Worm (Caenorhabditis elegans) whole organism, mixed stage, embryonic: ENCODE results near the gene K04C2.8.

Experiments used
- M03D4.4 ChIP-seq: sonication (generic microtip); optimal IDR thresholded peaks from 2 replicates; lab custom pipeline; 2017; ENCODE audit warnings: mild to moderate bottlenecking, missing genetic modification characterization, missing compliant biosample characterization
- bed-3 ChIP-seq: fragments of 200-800 bp; sonication (Bioruptor generic); optimal IDR thresholded peaks from 3 replicates; lab custom pipeline; 2018; ENCODE audit warnings: mild to moderate bottlenecking, missing genetic modification characterization, moderate library complexity, missing compliant biosample characterization
- blmp-1 ChIP-seq: fragments of 150-350 bp; optimal IDR thresholded peaks from 2 replicates; lab custom pipeline; 2014; ENCODE audit warnings: missing biosample characterization, missing genetic modification characterization
- ceh-39 ChIP-seq: fragments of 150-350 bp; optimal IDR thresholded peaks from 2 replicates; lab custom pipeline; 2014; ENCODE audit warnings: missing biosample characterization, missing genetic modification characterization
- ceh-43 ChIP-seq: fragments of 200-800 bp; sonication (Bioruptor generic); optimal IDR thresholded peaks from 2 replicates; lab custom pipeline; 2018; ENCODE audit warnings: mild to moderate bottlenecking, missing genetic modification characterization, moderate library complexity, missing compliant biosample characterization
- ceh-83 ChIP-seq: fragments of 200-800 bp; sonication (Bioruptor generic); optimal IDR thresholded peaks from 2 replicates; lab custom pipeline; 2018; ENCODE audit warnings: mild to moderate bottlenecking, missing genetic modification characterization, missing compliant biosample characterization
- ces-1 ChIP-seq: fragments of 150-350 bp; optimal IDR thresholded peaks from 2 replicates; lab custom pipeline; 2014; ENCODE audit warnings: missing biosample characterization, missing genetic modification reagents, missing genetic modification characterization
- cnd-1 ChIP-seq: fragments of 200-800 bp; sonication (Bioruptor generic); optimal IDR thresholded peaks from 2 replicates; lab custom pipeline; 2018; ENCODE audit warnings: mild to moderate bottlenecking, missing genetic modification characterization, missing compliant biosample characterization
- drap-1 ChIP-seq: fragments of 200-800 bp; sonication (Bioruptor generic); optimal IDR thresholded peaks from 3 replicates; lab custom pipeline; 2018; ENCODE audit warnings: mild to moderate bottlenecking, missing genetic modification characterization, missing compliant biosample characterization
- elt-1 ChIP-seq: sonication (generic microtip); optimal IDR thresholded peaks from 2 replicates; lab custom pipeline; 2017; ENCODE audit warnings: missing genetic modification characterization, mild to moderate bottlenecking, missing compliant biosample characterization, antibody characterized with exemption, moderate library complexity, borderline replicate concordance; ENCODE audit not compliant: insufficient read depth
- flh-1 ChIP-seq: fragments of 200-800 bp; sonication (Bioruptor generic); optimal IDR thresholded peaks from 2 replicates; lab custom pipeline; 2018; ENCODE audit warnings: mild to moderate bottlenecking, missing genetic modification characterization, moderate library complexity, missing compliant biosample characterization
- ham-2 ChIP-seq: fragments of 200-800 bp; sonication (Bioruptor generic); optimal IDR thresholded peaks from 2 replicates; lab custom pipeline; 2018; ENCODE audit warnings: mild to moderate bottlenecking, missing genetic modification characterization, missing compliant biosample characterization
- hlh-1 ChIP-seq: fragments of 150-350 bp; optimal IDR thresholded peaks from 2 replicates; lab custom pipeline; 2014; ENCODE audit warnings: missing biosample characterization, missing genetic modification reagents, missing genetic modification characterization
- lin-13 ChIP-seq: fragments of 150-350 bp; optimal IDR thresholded peaks from 2 replicates; lab custom pipeline; 2014; ENCODE audit warnings: missing biosample characterization, missing genetic modification characterization
- lin-32 ChIP-seq: fragments of 200-800 bp; sonication (Bioruptor generic); optimal IDR thresholded peaks from 2 replicates; lab custom pipeline; 2018; ENCODE audit warnings: mild to moderate bottlenecking, missing genetic modification characterization, missing compliant biosample characterization
- mab-5 ChIP-seq: fragments of 150-350 bp; optimal IDR thresholded peaks from 2 replicates; lab custom pipeline; 2014; ENCODE audit warnings: missing biosample characterization, missing genetic modification characterization
- mep-1 ChIP-seq: fragments of 150-350 bp; optimal IDR thresholded peaks from 2 replicates; lab custom pipeline; 2017; ENCODE audit warnings: missing biosample characterization, missing genetic modification reagents, missing genetic modification characterization, inconsistent platforms
- mls-2 ChIP-seq: sonication (generic microtip); optimal IDR thresholded peaks from 2 replicates; lab custom pipeline; 2016; ENCODE audit warnings: mild to moderate bottlenecking, missing genetic modification characterization, moderate library complexity, missing compliant biosample characterization
- nhr-12 ChIP-seq: fragments of 150-350 bp; optimal IDR thresholded peaks from 2 replicates; lab custom pipeline; 2014; ENCODE audit warnings: missing biosample characterization, missing genetic modification characterization
- nhr-2 ChIP-seq: fragments of 150-350 bp; optimal IDR thresholded peaks from 2 replicates; lab custom pipeline; 2014; ENCODE audit warnings: missing biosample characterization, missing genetic modification characterization
- nhr-237 ChIP-seq: fragments of 150-350 bp; optimal IDR thresholded peaks from 2 replicates; lab custom pipeline; 2014; ENCODE audit warnings: missing biosample characterization, missing genetic modification characterization
- nhr-28 ChIP-seq: fragments of 150-350 bp; optimal IDR thresholded peaks from 2 replicates; lab custom pipeline; 2014; ENCODE audit warnings: missing biosample characterization, missing genetic modification characterization
- nhr-76 ChIP-seq: sonication (generic microtip); optimal IDR thresholded peaks from 2 replicates; lab custom pipeline; 2017; ENCODE audit warnings: missing biosample characterization, missing genetic modification characterization
- sem-2 ChIP-seq: fragments of 200-800 bp; sonication (Bioruptor generic); optimal IDR thresholded peaks from 2 replicates; lab custom pipeline; 2018; ENCODE audit warnings: mild to moderate bottlenecking, missing genetic modification characterization, missing compliant biosample characterization
- snpc-4 ChIP-seq: fragments of 150-350 bp; optimal IDR thresholded peaks from 2 replicates; lab custom pipeline; 2014; ENCODE audit warnings: missing biosample characterization, missing genetic modification characterization
- unc-120 ChIP-seq: sonication (generic microtip); optimal IDR thresholded peaks from 2 replicates; lab custom pipeline; 2017; ENCODE audit warnings: missing genetic modification characterization, missing compliant biosample characterization; ENCODE audit not compliant: poor library complexity, severe bottlenecking
- unc-62 ChIP-seq: fragments of 150-350 bp; optimal IDR thresholded peaks from 2 replicates; lab custom pipeline; 2014; ENCODE audit warnings: missing biosample characterization, missing genetic modification reagents, missing genetic modification characterization
- zip-8 ChIP-seq: fragments of 150-350 bp; optimal IDR thresholded peaks from 2 replicates; lab custom pipeline; 2014; ENCODE audit warnings: missing biosample characterization, missing genetic modification characterization

The K04C2.8 gene

DNA sequence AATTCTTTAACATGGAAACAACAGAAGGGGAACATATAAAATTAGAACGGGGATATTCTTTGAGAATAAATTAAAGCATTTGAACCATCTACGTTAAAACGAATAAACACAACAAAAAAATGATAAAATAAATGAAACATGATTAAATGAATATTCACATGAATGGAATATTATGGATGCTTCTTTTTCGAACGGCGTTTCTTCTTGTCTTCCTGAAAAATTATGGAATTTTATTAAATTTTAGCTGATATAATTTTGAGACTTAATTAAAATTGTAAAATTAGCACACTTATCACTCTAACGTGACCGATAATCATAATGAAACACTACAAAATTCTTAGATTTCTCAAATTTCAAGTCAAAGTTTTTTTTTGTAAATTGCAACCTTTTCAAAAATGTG, 30.5 kb downstream of the K04C2.8 start:
- no peak for TF ChIP-seq hlh-1 (tag; lab: Kevin White, UChicago)
- TF ChIP-seq nhr-2 (tag; lab: Kevin White, UChicago) = no peak
- no peak for TF ChIP-seq mep-1
- TF ChIP-seq unc-62 (GFP tag; lab: Kevin White, UChicago) = no peak
- no peak for TF ChIP-seq drap-1 (GFP tag; lab: Kevin White, UChicago)
- TF ChIP-seq lin-32 (GFP tag; lab: Kevin White, UChicago) = no peak
- no peak for TF ChIP-seq ceh-43 (GFP tag; lab: Kevin White, UChicago)
- TF ChIP-seq flh-1 (GFP tag; lab: Kevin White, UChicago) = no peak
- TF ChIP-seq unc-120 (tag; lab: Kevin White, UChicago) = no peak
- TF ChIP-seq blmp-1 (tag; lab: Kevin White, UChicago) = no peak
- no peak for TF ChIP-seq ham-2 (GFP tag; lab: Kevin White, UChicago)
- TF ChIP-seq lin-13 (tag; lab: Kevin White, UChicago) = no peak
- no peak for TF ChIP-seq sem-2 (GFP tag; lab: Kevin White, UChicago)
- no peak for TF ChIP-seq bed-3 (GFP tag; lab: Kevin White, UChicago)
- TF ChIP-seq mab-5 (tag; lab: Kevin White, UChicago) = no peak
- no peak for TF ChIP-seq nhr-28 (tag; lab: Kevin White, UChicago)

DNA sequence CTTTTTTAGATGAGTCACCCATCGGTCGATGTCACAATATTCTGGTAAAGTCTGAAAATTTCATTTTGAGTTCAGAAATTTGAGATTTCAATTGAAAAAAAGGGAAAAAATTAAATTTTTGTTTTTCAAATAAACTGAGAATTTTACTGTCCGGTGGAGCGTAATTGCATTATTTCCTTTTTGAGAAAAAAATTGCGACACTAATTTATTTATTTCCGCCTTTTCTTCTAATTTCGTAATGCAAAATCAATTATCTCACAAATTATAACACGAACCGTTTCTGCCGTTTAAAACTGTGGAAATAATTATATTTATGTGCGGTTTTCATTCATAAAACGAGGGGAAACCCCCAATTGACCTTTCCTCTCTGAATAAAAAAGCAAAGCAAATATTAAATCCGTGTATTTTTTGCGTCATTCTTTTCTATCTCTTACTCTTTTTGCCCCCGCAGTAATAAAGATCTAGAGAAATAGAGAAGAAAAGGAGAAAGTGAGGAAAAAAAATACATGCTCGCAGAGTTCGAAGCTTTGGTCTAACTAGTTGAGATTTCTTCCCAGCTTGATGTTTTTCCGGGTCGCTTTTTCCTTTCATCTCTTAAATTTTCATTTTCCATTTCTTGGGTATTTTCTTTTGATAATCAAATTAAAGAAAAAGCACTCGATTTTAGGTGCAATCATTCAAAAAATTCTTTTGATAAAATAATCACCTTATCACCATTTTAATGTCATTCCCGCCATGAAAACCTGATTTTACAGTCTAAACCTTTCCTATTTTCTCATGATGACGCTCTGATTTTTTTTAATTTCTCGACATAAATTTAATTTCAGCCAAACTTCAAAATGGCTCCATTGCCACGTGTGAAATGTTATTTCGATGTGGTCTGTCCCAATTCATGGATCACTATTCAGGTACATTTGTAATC, 33.2 kb downstream of the K04C2.8 start, which contains the start of the genes brc-2 and T07E3.3:
Gene brc-2 (minus strand): TSS at position 51 of the 922 bp plus-strand sequence.
Gene T07E3.3 (plus strand): TSS at position 822 of the 922 bp plus-strand sequence.
- no peak for TF ChIP-seq nhr-28 (tag; lab: Kevin White, UChicago)
- no peak for TF ChIP-seq elt-1 (tag; lab: Kevin White, UChicago)
- TF ChIP-seq mls-2 = no peak
- TF ChIP-seq ces-1 (GFP tag; lab: Kevin White, UChicago) = peak; percentile 86
- TF ChIP-seq ceh-43 (GFP tag; lab: Kevin White, UChicago) = peak; percentile 41

ce11 chrIII:6904468-6904867, 34.4 kb downstream of the K04C2.8 start:
- TF ChIP-seq sem-2 (GFP tag; lab: Kevin White, UChicago) (no peak), lin-32 (GFP tag; lab: Kevin White, UChicago) (no peak), blmp-1 (tag; lab: Kevin White, UChicago) (no peak), snpc-4 (tag; lab: Kevin White, UChicago) (no peak), mls-2 (no peak), nhr-76 (tag; lab: Kevin White, UChicago) (no peak), mep-1 (no peak), ham-2 (GFP tag; lab: Kevin White, UChicago) (no peak), mab-5 (tag; lab: Kevin White, UChicago) (no peak), flh-1 (GFP tag; lab: Kevin White, UChicago) (no peak), hlh-1 (tag; lab: Kevin White, UChicago) (no peak), unc-62 (GFP tag; lab: Kevin White, UChicago) (no peak), cnd-1 (tag; lab: Kevin White, UChicago) (no peak), elt-1 (tag; lab: Kevin White, UChicago) (no peak), unc-120 (tag; lab: Kevin White, UChicago) (no peak), M03D4.4 (tag; lab: Kevin White, UChicago) (no peak), lin-13 (tag; lab: Kevin White, UChicago) (no peak), drap-1 (GFP tag; lab: Kevin White, UChicago) (no peak), ceh-39 (tag; lab: Kevin White, UChicago) (no peak)

- no peak for TF ChIP-seq nhr-12 (tag; lab: Kevin White, UChicago)
- TF ChIP-seq nhr-28 (tag; lab: Kevin White, UChicago) = no peak
- TF ChIP-seq hlh-1 (tag; lab: Kevin White, UChicago) = no peak
- no peak for TF ChIP-seq nhr-2 (tag; lab: Kevin White, UChicago)
- no peak for TF ChIP-seq zip-8 (tag; lab: Kevin White, UChicago)
- TF ChIP-seq M03D4.4 (tag; lab: Kevin White, UChicago) = no peak
- no peak for TF ChIP-seq nhr-237 (tag; lab: Kevin White, UChicago)
- no peak for TF ChIP-seq cnd-1 (tag; lab: Kevin White, UChicago)
- no peak for TF ChIP-seq ceh-83
- TF ChIP-seq unc-120 (tag; lab: Kevin White, UChicago) = no peak
- no peak for TF ChIP-seq ces-1 (GFP tag; lab: Kevin White, UChicago)
- no peak for TF ChIP-seq sem-2 (GFP tag; lab: Kevin White, UChicago)
These were observed 36.3 kb downstream of the K04C2.8 start, which contains the start of gene T07E3.2 for ce11 chrIII:6906409-6906808. T07E3.2 (plus strand) TSS chrIII:6906709.
